Fruit fly (Drosophila melanogaster) Kc167 (cell line): ENCODE data around the gene lwr.

Experiments used
- Myc ChIP-seq: fragments of >200 bp; optimal IDR thresholded peaks from 2 replicates; lab custom pipeline; 2017; ENCODE audit warnings: missing external identifiers
- Sin3A ChIP-seq: fragments of >200 bp; optimal IDR thresholded peaks from 2 replicates; lab custom pipeline; 2018; ENCODE audit warnings: missing external identifiers
- h ChIP-seq: fragments of >200 bp; optimal IDR thresholded peaks from 3 replicates; lab custom pipeline; 2018; ENCODE audit warnings: missing external identifiers
- insv ChIP-seq: fragments of >200 bp; optimal IDR thresholded peaks from 3 replicates; lab custom pipeline; 2018; ENCODE audit warnings: missing external identifiers
- psq ChIP-seq: fragments of >200 bp; optimal IDR thresholded peaks from 2 replicates; lab custom pipeline; 2017; ENCODE audit warnings: missing external identifiers

- no peak for TF ChIP-seq Sin3A (lab: Kevin White, UChicago)
- TF ChIP-seq psq, result no peak
- TF ChIP-seq insv (lab: Kevin White, UChicago), result no peak
- no peak for TF ChIP-seq Myc (lab: Kevin White, UChicago)
- no peak for TF ChIP-seq h (lab: Kevin White, UChicago)
Observed at dm6 chr2L:496841-497240, 45.5 kb downstream of the lwr start.
